Fruit fly (Drosophila melanogaster) whole organism, prepupa: ENCODE results near the gene mRpS23.

ENCODE experiments used
- CG10669 ChIP-seq: fragments of 200-800 bp; sonication (Bioruptor generic); optimal IDR thresholded peaks from 3 replicates; lab custom pipeline; 2018; ENCODE audit warnings: missing biosample characterization, mild to moderate bottlenecking, missing genetic modification characterization, moderate library complexity
- CG11294 ChIP-seq: fragments of 200-800 bp; sonication (Bioruptor generic); IDR thresholded peaks from 2 replicates; pipeline ENCODE4 v1.3.6; 2022; ENCODE audit warnings: missing biosample characterization, missing genetic modification characterization
- CG32006 ChIP-seq: fragments of 200-800 bp; sonication (Bioruptor generic); optimal IDR thresholded peaks from 3 replicates; lab custom pipeline; 2017; ENCODE audit warnings: missing biosample characterization, mild to moderate bottlenecking, missing genetic modification characterization
- CG6808 ChIP-seq: fragments of 200-800 bp; sonication (Bioruptor generic); optimal IDR thresholded peaks from 3 replicates; lab custom pipeline; 2017; ENCODE audit warnings: missing biosample characterization, missing genetic modification characterization, mild to moderate bottlenecking, moderate library complexity, missing genetic modification reagents
- Hr39 ChIP-seq: fragments of 200-800 bp; sonication (Bioruptor generic); optimal IDR thresholded peaks from 2 replicates; lab custom pipeline; 2016; ENCODE audit warnings: missing biosample characterization, missing genetic modification characterization
- Lpt ChIP-seq: fragments of 200-800 bp; sonication (Bioruptor generic); optimal IDR thresholded peaks from 3 replicates; lab custom pipeline; 2016; ENCODE audit warnings: missing biosample characterization, missing genetic modification characterization
- OdsH ChIP-seq: fragments of 200-800 bp; sonication (Bioruptor generic); optimal IDR thresholded peaks from 3 replicates; lab custom pipeline; 2016; ENCODE audit warnings: missing biosample characterization, missing genetic modification characterization
- dac ChIP-seq: fragments of 200-800 bp; sonication (Bioruptor generic); optimal IDR thresholded peaks from 2 replicates; lab custom pipeline; 2017; ENCODE audit warnings: missing biosample characterization, mild to moderate bottlenecking, missing genetic modification characterization
- lz ChIP-seq: fragments of 200-800 bp; sonication (Bioruptor generic); optimal IDR thresholded peaks from 3 replicates; lab custom pipeline; 2016; ENCODE audit warnings: missing biosample characterization, missing genetic modification characterization

DNA sequence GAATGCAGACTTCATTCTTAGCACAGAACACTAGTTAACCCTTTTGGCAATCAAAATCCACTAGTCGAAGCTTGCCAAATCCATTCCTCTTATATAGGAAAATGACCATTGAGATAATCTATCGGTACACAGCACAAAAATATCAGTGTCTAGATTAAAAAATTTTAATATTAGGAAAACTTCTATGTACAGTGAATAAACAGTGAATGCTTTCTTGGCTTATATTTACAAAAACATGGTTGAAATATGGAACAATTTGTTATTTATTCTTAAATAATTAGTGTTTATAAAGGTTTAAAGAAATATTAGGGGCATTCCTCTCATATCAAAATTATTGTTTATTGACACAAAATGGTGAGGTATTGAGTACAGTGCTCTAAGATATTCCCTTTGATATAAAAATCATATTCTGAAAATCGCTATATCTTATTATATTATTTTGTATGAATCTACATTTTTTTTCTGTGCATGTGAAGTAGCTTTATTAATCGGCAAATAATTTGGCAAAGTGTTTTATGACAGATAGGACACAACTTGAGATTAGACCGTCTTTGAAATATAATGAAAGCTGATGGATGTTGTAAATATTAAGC, 8.9 kb upstream of the mRpS23 start, which contains the start of gene CG33306:
- TF ChIP-seq Hr39 (no peak), CG10669 (GFP tag; lab: Kevin White, UChicago) (no peak), Lpt (GFP tag; lab: Kevin White, UChicago) (no peak), dac (GFP tag; lab: Kevin White, UChicago) (no peak), CG32006 (no peak), CG6808 (GFP tag; lab: Kevin White, UChicago) (no peak), CG11294 (GFP tag; lab: Robert Waterston, UW) (no peak), OdsH (GFP tag; lab: Kevin White, UChicago) (no peak), lz (GFP tag; lab: Kevin White, UChicago) (no peak)
